Fruit fly (Drosophila melanogaster): ENCODE measurements around the gene CG17294.

dm6 chr2L:8362273-8362954 is 14.4 kb upstream of the CG17294 start, which contains the start of gene CG7627:
- peak; percentile 1 for TF ChIP-seq CG15011 (GFP tag; optimal IDR thresholded peaks at IDR 0.05)
- peak; percentile 66 for TF ChIP-seq H2.0 (GFP tag; IDR thresholded peaks at IDR 0.05)
- peak; percentile 94 for TF ChIP-seq row (GFP tag; IDR thresholded peaks at IDR 0.05)
- peak; percentile 54 for TF ChIP-seq Oli (tag; optimal IDR thresholded peaks at IDR 0.05)
- peak; percentile 17 for TF ChIP-seq CG2116 (GFP tag; optimal IDR thresholded peaks at IDR 0.05)
- no peak for TF ChIP-seq mld (GFP tag; IDR thresholded peaks at IDR 0.05; ENCODE audit: partially characterized antibody)
